Fruit fly (Drosophila melanogaster) Kc167 (cell line): ENCODE measurements around the gene CG31344.

Experiments
- Sin3A ChIP-seq: fragments of >200 bp; optimal IDR thresholded peaks from 2 replicates; lab custom pipeline; 2018; ENCODE audit warnings: missing external identifiers
- h ChIP-seq: fragments of >200 bp; optimal IDR thresholded peaks from 3 replicates; lab custom pipeline; 2018; ENCODE audit warnings: missing external identifiers

dm6 chr3R:15198052-15198793 is 26.9 kb downstream of the CG31344 start:
- TF ChIP-seq Sin3A (no peak), h (lab: Kevin White, UChicago) (no peak)
